Worm (Caenorhabditis elegans) whole organism, young adult: ENCODE data around the gene F44A6.3.

Experiments used
- K11D2.4 ChIP-seq: fragments of 200-800 bp; sonication (Bioruptor generic); IDR thresholded peaks from 2 replicates; pipeline ENCODE4 v1.3.6; 2022; ENCODE audit warnings: missing genetic modification reagents, missing genetic modification characterization, missing compliant biosample characterization
- ama-1 ChIP-seq, 3 experiments: fragments of 150-350 bp in 1 of 3; sonication (generic microtip) in 2 of 3; optimal IDR thresholded peaks; 2 replicates each; lab custom pipeline; 2014 to 2018; ENCODE audit warnings: missing biosample characterization in 2 of 3, missing genetic modification characterization in 2 of 3, missing genetic modification reagents in 2 of 3
- lin-40 ChIP-seq: sonication (generic microtip); optimal IDR thresholded peaks from 2 replicates; lab custom pipeline; 2016; ENCODE audit warnings: missing genetic modification characterization, mild to moderate bottlenecking, missing compliant biosample characterization, missing genotype, missing genetic modification reagents
- nhr-80 ChIP-seq: sonication (generic microtip); optimal IDR thresholded peaks from 2 replicates; lab custom pipeline; 2016; ENCODE audit warnings: missing genetic modification characterization, missing compliant biosample characterization
- unc-130 ChIP-seq: sonication (generic microtip); optimal IDR thresholded peaks from 2 replicates; lab custom pipeline; 2016; ENCODE audit warnings: missing genetic modification reagents, missing genetic modification characterization, missing compliant biosample characterization

ce11 chrX:10216857-10217256 lies 4.3 kb downstream of the F44A6.3 start:
- TF ChIP-seq unc-130 (GFP tag; lab: Kevin White, UChicago) (no peak), nhr-80 (tag; lab: Kevin White, UChicago) (no peak), lin-40 (no peak), ama-1 (optimal IDR thresholded peaks at IDR 0.05; lab: Kevin White, UChicago) (no peak), ama-1 (GFP tag; optimal IDR thresholded peaks at IDR 0.05; lab: Kevin White, UChicago) (no peak), K11D2.4 (GFP tag; lab: Robert Waterston, UW) (no peak)
